Worm (Caenorhabditis elegans) whole organism, L4 larva: ENCODE data around the gene T24H10.1.
A peak's percentile ranks its signal among the peaks of the same experiment; 100 is the strongest.

Experiments
- egl-27 ChIP-seq: sonication (generic microtip); optimal IDR thresholded peaks from 3 replicates; lab custom pipeline; 2017; ENCODE audit warnings: missing biosample characterization, missing genetic modification reagents, missing genetic modification characterization
- fkh-10 ChIP-seq: fragments of 150-350 bp; optimal IDR thresholded peaks from 2 replicates; lab custom pipeline; 2014; ENCODE audit warnings: missing biosample characterization, missing genetic modification reagents, missing genetic modification characterization
- jun-1 ChIP-seq: fragments of 150-350 bp; optimal IDR thresholded peaks from 2 replicates; lab custom pipeline; 2014; ENCODE audit warnings: missing biosample characterization, missing genetic modification reagents, missing genetic modification characterization
- lin-29 ChIP-seq: fragments of 200-800 bp; sonication (Bioruptor generic); IDR thresholded peaks from 2 replicates; pipeline ENCODE4 v1.3.6; 2022; ENCODE audit warnings: missing genetic modification reagents, missing genetic modification characterization, missing compliant biosample characterization
- mep-1 ChIP-seq: fragments of 150-350 bp; sonication (generic microtip); optimal IDR thresholded peaks from 3 replicates; lab custom pipeline; 2014; ENCODE audit warnings: missing biosample characterization, missing genetic modification characterization
- mes-2 ChIP-seq: sonication (generic microtip); optimal IDR thresholded peaks from 2 replicates; lab custom pipeline; 2016; ENCODE audit warnings: missing genotype, mild to moderate bottlenecking, missing genetic modification characterization, missing compliant biosample characterization; ENCODE audit not compliant: poor library complexity, severe bottlenecking
- nhr-237 ChIP-seq: sonication (generic microtip); optimal IDR thresholded peaks from 2 replicates; lab custom pipeline; 2017; ENCODE audit warnings: missing biosample characterization, missing genetic modification characterization
- nhr-41 ChIP-seq: fragments of 200-800 bp; sonication (Bioruptor generic); IDR thresholded peaks from 2 replicates; pipeline ENCODE4 v1.3.6; 2022; ENCODE audit warnings: missing genetic modification reagents, missing genetic modification characterization, missing compliant biosample characterization
- nhr-42 ChIP-seq: fragments of 200-800 bp; sonication (Bioruptor generic); IDR thresholded peaks from 2 replicates; pipeline ENCODE4 v1.3.6; 2022; ENCODE audit warnings: missing genetic modification characterization, missing compliant biosample characterization
- nhr-6 ChIP-seq: fragments of 150-350 bp; optimal IDR thresholded peaks from 2 replicates; lab custom pipeline; 2014; ENCODE audit warnings: missing biosample characterization, missing genetic modification characterization
- vab-7 ChIP-seq: fragments of 200-800 bp; sonication (Bioruptor generic); IDR thresholded peaks from 2 replicates; pipeline ENCODE4 v1.3.6; 2022; ENCODE audit warnings: missing genetic modification reagents, missing genetic modification characterization, missing compliant biosample characterization

DNA sequence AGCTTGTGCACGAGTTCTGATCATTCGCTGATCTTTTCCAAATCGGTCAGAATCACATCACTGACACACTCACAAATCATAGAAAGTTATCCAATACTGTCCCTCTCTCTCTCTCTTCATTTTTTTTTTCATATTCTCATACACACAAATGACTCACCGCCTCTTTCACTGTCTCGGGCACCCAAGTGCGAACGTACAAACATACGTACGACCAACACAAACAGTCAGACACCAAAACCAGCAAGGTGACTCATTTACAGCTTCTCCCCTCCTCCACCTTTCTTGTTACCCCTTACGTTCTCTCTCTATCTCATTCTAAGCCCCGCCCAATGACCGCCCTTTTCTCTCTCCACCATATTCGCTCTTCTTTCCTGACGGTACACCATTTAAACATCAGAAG lies 27.8 kb downstream of the T24H10.1 start:
- no peak for TF ChIP-seq nhr-41 (GFP tag; lab: Robert Waterston, UW)
- no peak for TF ChIP-seq fkh-10
- no peak for TF ChIP-seq jun-1 (tag; lab: Kevin White, UChicago)
- TF ChIP-seq vab-7 (GFP tag; lab: Robert Waterston, UW), result no peak
- no peak for TF ChIP-seq lin-29 (GFP tag; lab: Robert Waterston, UW)
- 0 out of 2 replicates have a peak, but pooled peaks have one; percentile 30 for TF ChIP-seq nhr-42 (GFP tag; lab: Robert Waterston, UW)
- peak; percentile 87 for TF ChIP-seq nhr-6 (tag; lab: Kevin White, UChicago)
- TF ChIP-seq nhr-237, result no peak
- peak; percentile 52 for TF ChIP-seq mes-2 (tag; lab: Kevin White, UChicago)
- TF ChIP-seq egl-27 (tag; lab: Kevin White, UChicago), result no peak
- peak; percentile 47 for TF ChIP-seq mep-1 (tag; lab: Kevin White, UChicago)
